Fruit fly (Drosophila melanogaster) whole organism, embryonic: ENCODE measurements around the gene Antp.

Experiments
- CG7839 ChIP-seq: fragments of 200-800 bp; sonication (Bioruptor generic); optimal IDR thresholded peaks from 3 replicates; lab custom pipeline; 2018; ENCODE audit warnings: missing biosample characterization, mild to moderate bottlenecking, missing genetic modification characterization, moderate library complexity
- Tbp ChIP-seq: fragments of >200 bp; optimal IDR thresholded peaks from 2 replicates; lab custom pipeline; 2018; ENCODE audit warnings: missing biosample characterization, missing genetic modification characterization
- otp ChIP-seq: fragments of 200-800 bp; sonication (Bioruptor generic); IDR thresholded peaks from 3 replicates; pipeline ENCODE4, ENCODE4 v1.3.6; 2022; ENCODE audit warnings: missing biosample characterization, missing genetic modification characterization
- tup ChIP-seq: fragments of 200-800 bp; sonication (Bioruptor generic); optimal IDR thresholded peaks from 2 replicates; lab custom pipeline; 2016; ENCODE audit warnings: missing biosample characterization, mild to moderate bottlenecking, missing genetic modification characterization, moderate library complexity

dm6 chr3R:7033707-7034106 lies 34.7 kb upstream of the Antp start:
- TF ChIP-seq otp (GFP tag; lab: Robert Waterston, UW) = no peak
- no peak for TF ChIP-seq Tbp (GFP tag; lab: Kevin White, UChicago)
- TF ChIP-seq CG7839 (tag; lab: Kevin White, UChicago) = no peak
- no peak for TF ChIP-seq tup
